Worm (Caenorhabditis elegans) whole organism, late embryonic: ENCODE data around the gene btb-17.

ENCODE experiments used
- C08G9.2 ChIP-seq: sonication (generic microtip); optimal IDR thresholded peaks from 2 replicates; lab custom pipeline; 2016; ENCODE audit warnings: mild to moderate bottlenecking, missing genetic modification characterization, moderate library complexity, missing compliant biosample characterization
- C38D4.7 ChIP-seq: fragments of 200-800 bp; sonication (Bioruptor generic); optimal IDR thresholded peaks from 2 replicates; lab custom pipeline; 2018; ENCODE audit warnings: mild to moderate bottlenecking, missing genetic modification characterization, moderate library complexity, missing compliant biosample characterization
- F13H6.1 ChIP-seq: sonication (generic microtip); optimal IDR thresholded peaks from 2 replicates; lab custom pipeline; 2016; ENCODE audit warnings: missing genetic modification characterization, missing compliant biosample characterization
- K02D7.2 ChIP-seq: sonication (generic microtip); optimal IDR thresholded peaks from 2 replicates; lab custom pipeline; 2017; ENCODE audit warnings: mild to moderate bottlenecking, missing genetic modification characterization, missing compliant biosample characterization
- K09A11.1 ChIP-seq: sonication (generic microtip); optimal IDR thresholded peaks from 2 replicates; lab custom pipeline; 2017; ENCODE audit warnings: antibody characterized with exemption, mild to moderate bottlenecking, missing genetic modification characterization, missing compliant biosample characterization; ENCODE audit not compliant: insufficient read depth
- ahr-1 ChIP-seq: sonication (generic microtip); optimal IDR thresholded peaks from 2 replicates; lab custom pipeline; 2016; ENCODE audit warnings: missing genetic modification characterization, missing compliant biosample characterization
- ama-1 ChIP-seq: fragments of 150-350 bp; optimal IDR thresholded peaks from 2 replicates; lab custom pipeline; 2014
- ceh-18 ChIP-seq: sonication (generic microtip); optimal IDR thresholded peaks from 2 replicates; lab custom pipeline; 2016; ENCODE audit warnings: missing genetic modification characterization, missing compliant biosample characterization
- ceh-19 ChIP-seq: fragments of 200-800 bp; sonication (Bioruptor generic); optimal IDR thresholded peaks from 2 replicates; lab custom pipeline; 2018; ENCODE audit warnings: mild to moderate bottlenecking, missing genetic modification characterization, missing compliant biosample characterization
- ceh-24 ChIP-seq: sonication (generic microtip); optimal IDR thresholded peaks from 2 replicates; lab custom pipeline; 2016; ENCODE audit warnings: mild to moderate bottlenecking, missing genetic modification characterization, missing compliant biosample characterization
- ceh-30 ChIP-seq: fragments of 150-350 bp; optimal IDR thresholded peaks from 2 replicates; lab custom pipeline; 2014; ENCODE audit warnings: missing biosample characterization, missing genetic modification characterization
- ceh-45 ChIP-seq: fragments of 200-800 bp; sonication (Bioruptor generic); IDR thresholded peaks from 2 replicates; pipeline ENCODE4 v1.3.6; 2022; ENCODE audit warnings: missing genetic modification reagents, missing genetic modification characterization, missing compliant biosample characterization
- ceh-6 ChIP-seq: fragments of 200-800 bp; sonication (Bioruptor generic); optimal IDR thresholded peaks from 2 replicates; lab custom pipeline; 2018; ENCODE audit warnings: mild to moderate bottlenecking, missing genetic modification characterization, missing compliant biosample characterization
- che-1 ChIP-seq: sonication (generic microtip); optimal IDR thresholded peaks from 2 replicates; lab custom pipeline; 2016; ENCODE audit warnings: mild to moderate bottlenecking, missing genetic modification characterization, missing compliant biosample characterization
- dve-1 ChIP-seq: sonication (generic microtip); optimal IDR thresholded peaks from 2 replicates; lab custom pipeline; 2017; ENCODE audit warnings: antibody characterized with exemption, mild to moderate bottlenecking, missing genetic modification characterization, missing compliant biosample characterization
- ets-4 ChIP-seq: sonication (generic microtip); optimal IDR thresholded peaks from 2 replicates; lab custom pipeline; 2016; ENCODE audit warnings: missing genetic modification characterization, missing compliant biosample characterization
- eyg-1 ChIP-seq: sonication (generic microtip); optimal IDR thresholded peaks from 2 replicates; lab custom pipeline; 2016; ENCODE audit warnings: missing genotype, missing genetic modification characterization, missing compliant biosample characterization
- fkh-6 ChIP-seq: sonication (generic microtip); optimal IDR thresholded peaks from 2 replicates; lab custom pipeline; 2016; ENCODE audit warnings: missing genetic modification characterization, missing compliant biosample characterization
- gmeb-2 ChIP-seq: sonication (generic microtip); optimal IDR thresholded peaks from 2 replicates; lab custom pipeline; 2016; ENCODE audit warnings: missing genetic modification characterization, inconsistent platforms, missing compliant biosample characterization
- hlh-15 ChIP-seq: sonication (generic microtip); optimal IDR thresholded peaks from 2 replicates; lab custom pipeline; 2016; ENCODE audit warnings: missing genetic modification characterization, missing compliant biosample characterization
- hlh-8 ChIP-seq: sonication (generic microtip); optimal IDR thresholded peaks from 2 replicates; lab custom pipeline; 2016; ENCODE audit warnings: missing genotype, missing genetic modification characterization, missing compliant biosample characterization
- lim-6 ChIP-seq: sonication (generic microtip); optimal IDR thresholded peaks from 2 replicates; lab custom pipeline; 2016; ENCODE audit warnings: missing genetic modification characterization, missing compliant biosample characterization
- madf-2 ChIP-seq: sonication (generic microtip); optimal IDR thresholded peaks from 2 replicates; lab custom pipeline; 2017; ENCODE audit warnings: missing genetic modification characterization, missing compliant biosample characterization
- nfya-1 ChIP-seq: sonication (generic microtip); optimal IDR thresholded peaks from 2 replicates; lab custom pipeline; 2017; ENCODE audit warnings: missing genetic modification characterization, mild to moderate bottlenecking, missing compliant biosample characterization, antibody characterized with exemption, moderate library complexity
- npax-4 ChIP-seq: sonication (generic microtip); optimal IDR thresholded peaks from 2 replicates; lab custom pipeline; 2016; ENCODE audit warnings: missing genetic modification characterization, missing compliant biosample characterization
- odd-2 ChIP-seq: sonication (generic microtip); optimal IDR thresholded peaks from 2 replicates; lab custom pipeline; 2017; ENCODE audit warnings: antibody characterized with exemption, mild to moderate bottlenecking, missing genetic modification characterization, missing compliant biosample characterization
- pros-1 ChIP-seq: fragments of 150-350 bp; optimal IDR thresholded peaks from 2 replicates; lab custom pipeline; 2014; ENCODE audit warnings: missing biosample characterization, missing genetic modification reagents, missing genetic modification characterization
- ref-2 ChIP-seq: sonication (generic microtip); optimal IDR thresholded peaks from 2 replicates; lab custom pipeline; 2016; ENCODE audit warnings: missing genetic modification characterization, missing compliant biosample characterization
- rnt-1 ChIP-seq: sonication (generic microtip); optimal IDR thresholded peaks from 2 replicates; lab custom pipeline; 2016; ENCODE audit warnings: missing genetic modification characterization, missing compliant biosample characterization
- sdc-2 ChIP-seq: sonication (generic microtip); optimal IDR thresholded peaks from 2 replicates; lab custom pipeline; 2016; ENCODE audit warnings: missing genotype, missing genetic modification characterization, missing compliant biosample characterization
- sox-4 ChIP-seq: sonication (generic microtip); optimal IDR thresholded peaks from 2 replicates; lab custom pipeline; 2017; ENCODE audit warnings: mild to moderate bottlenecking, missing genetic modification characterization, inconsistent platforms, missing compliant biosample characterization
- tbx-2 ChIP-seq: sonication (generic microtip); optimal IDR thresholded peaks from 2 replicates; lab custom pipeline; 2016; ENCODE audit warnings: missing genetic modification characterization, missing compliant biosample characterization
- tbx-7 ChIP-seq: sonication (generic microtip); optimal IDR thresholded peaks from 2 replicates; lab custom pipeline; 2016; ENCODE audit warnings: missing genotype, missing genetic modification characterization, missing compliant biosample characterization
- ttx-3 ChIP-seq: sonication (generic microtip); optimal IDR thresholded peaks from 2 replicates; lab custom pipeline; 2016; ENCODE audit warnings: missing genetic modification reagents, missing genetic modification characterization, missing compliant biosample characterization
- unc-86 ChIP-seq: sonication (generic microtip); optimal IDR thresholded peaks from 2 replicates; lab custom pipeline; 2016; ENCODE audit warnings: missing genetic modification characterization, missing compliant biosample characterization
- ztf-16 ChIP-seq: sonication (generic microtip); optimal IDR thresholded peaks from 2 replicates; lab custom pipeline; 2017; ENCODE audit warnings: missing genetic modification characterization, missing compliant biosample characterization

Gene btb-17

ce11 chrII:3270598-3270997 lies 24.6 kb upstream of the btb-17 start:
- TF ChIP-seq ahr-1 (tag; lab: Kevin White, UChicago) (no peak), tbx-7 (tag; lab: Kevin White, UChicago) (no peak), ref-2 (no peak), hlh-15 (tag; lab: Kevin White, UChicago) (no peak), odd-2 (tag; lab: Kevin White, UChicago) (no peak)

DNA sequence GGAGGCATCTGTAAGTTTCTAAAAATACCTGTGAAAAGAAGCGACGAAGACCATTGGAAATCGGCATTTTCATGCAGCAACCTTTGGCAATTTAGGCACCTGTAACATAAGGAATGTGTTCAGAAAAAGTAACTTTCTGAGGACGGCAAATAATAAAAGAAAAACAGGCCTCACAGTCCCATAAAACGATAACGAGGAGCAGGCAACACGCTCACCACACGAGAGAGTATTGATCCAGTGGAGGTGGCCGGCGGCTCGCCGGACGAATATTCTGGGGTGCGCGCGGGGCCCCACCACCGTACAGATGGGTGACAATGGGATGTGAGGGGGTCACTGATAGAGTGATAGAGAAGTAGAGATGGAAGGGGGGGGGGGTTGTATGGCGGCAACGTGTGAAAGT lies 20.3 kb upstream of the btb-17 start, which contains the start of gene F02E11.3:
Gene F02E11.3 (minus strand): TSS at position 101 of the 400 bp plus-strand sequence.
- no peak for TF ChIP-seq ets-4
- TF ChIP-seq ceh-45 = no peak
- no peak for TF ChIP-seq K02D7.2
- TF ChIP-seq lim-6 (tag; lab: Kevin White, UChicago) = no peak
- TF ChIP-seq ceh-19 (GFP tag; lab: Kevin White, UChicago) = no peak
- no peak for TF ChIP-seq ztf-16 (tag; lab: Kevin White, UChicago)
- no peak for TF ChIP-seq unc-86
- no peak for TF ChIP-seq sdc-2 (tag; lab: Kevin White, UChicago)
- no peak for TF ChIP-seq ama-1 (lab: Kevin White, UChicago)
- TF ChIP-seq sox-4 = no peak
- no peak for TF ChIP-seq ceh-6 (GFP tag; lab: Kevin White, UChicago)
- TF ChIP-seq dve-1 (tag; lab: Kevin White, UChicago) = no peak
- no peak for TF ChIP-seq F13H6.1 (tag; lab: Kevin White, UChicago)
- TF ChIP-seq ceh-18 (tag; lab: Kevin White, UChicago) = no peak
- TF ChIP-seq nfya-1 (tag; lab: Kevin White, UChicago) = no peak
- TF ChIP-seq, all 69 proteins: peak for 0

ce11 chrII:3277686-3278085 lies 17.5 kb upstream of the btb-17 start, which contains the start of gene F02E11.4:
TSS of gene F02E11.4 (minus strand) at chrII:3277786.
- TF ChIP-seq hlh-8 = no peak
- no peak for TF ChIP-seq gmeb-2
- no peak for TF ChIP-seq ceh-30 (tag; lab: Kevin White, UChicago)
- TF ChIP-seq dve-1 (tag; lab: Kevin White, UChicago) = no peak
- no peak for TF ChIP-seq ztf-16 (tag; lab: Kevin White, UChicago)

- TF ChIP-seq eyg-1 (no peak), sox-4 (no peak), tbx-2 (tag; lab: Kevin White, UChicago) (no peak), rnt-1 (tag; lab: Kevin White, UChicago) (no peak), pros-1 (tag; lab: Kevin White, UChicago) (no peak), che-1 (tag; lab: Kevin White, UChicago) (no peak), madf-2 (tag; lab: Kevin White, UChicago) (no peak)
- TF ChIP-seq, all 69 proteins: peak for 0
Measured at ce11 chrII:3278634-3279033, 16.6 kb upstream of the btb-17 start, which contains the start of gene wht-4. TSS of gene wht-4 (plus strand) at chrII:3278934.

ce11 chrII:3282353-3282752 lies 12.9 kb upstream of the btb-17 start, which contains the start of gene nep-13:
TSS of gene nep-13 (plus strand) at chrII:3282653.
- no peak for TF ChIP-seq ceh-19 (GFP tag; lab: Kevin White, UChicago)
- TF ChIP-seq npax-4 = no peak
- TF ChIP-seq nfya-1 (tag; lab: Kevin White, UChicago) = no peak
- TF ChIP-seq hlh-8 = no peak
- no peak for TF ChIP-seq tbx-2 (tag; lab: Kevin White, UChicago)
- TF ChIP-seq ttx-3 (tag; lab: Kevin White, UChicago) = no peak
- TF ChIP-seq C38D4.7 (GFP tag; lab: Kevin White, UChicago) = no peak
- no peak for TF ChIP-seq pros-1 (tag; lab: Kevin White, UChicago)
- no peak for TF ChIP-seq ama-1 (lab: Kevin White, UChicago)
- no peak for TF ChIP-seq ztf-16 (tag; lab: Kevin White, UChicago)
- no peak for TF ChIP-seq sox-4
- no peak for TF ChIP-seq fkh-6 (tag; lab: Kevin White, UChicago)
- TF ChIP-seq lim-6 (tag; lab: Kevin White, UChicago) = no peak
- TF ChIP-seq sdc-2 (tag; lab: Kevin White, UChicago) = no peak
- TF ChIP-seq ahr-1 (tag; lab: Kevin White, UChicago) = no peak
- no peak for TF ChIP-seq odd-2 (tag; lab: Kevin White, UChicago)
- TF ChIP-seq C08G9.2 (tag; lab: Kevin White, UChicago) = no peak
- no peak for TF ChIP-seq K09A11.1 (tag; lab: Kevin White, UChicago)
- no peak for TF ChIP-seq ceh-24 (tag; lab: Kevin White, UChicago)
